Worm (Caenorhabditis elegans): ENCODE measurements around the gene C34F6.11.

Gene C34F6.11

DNA sequence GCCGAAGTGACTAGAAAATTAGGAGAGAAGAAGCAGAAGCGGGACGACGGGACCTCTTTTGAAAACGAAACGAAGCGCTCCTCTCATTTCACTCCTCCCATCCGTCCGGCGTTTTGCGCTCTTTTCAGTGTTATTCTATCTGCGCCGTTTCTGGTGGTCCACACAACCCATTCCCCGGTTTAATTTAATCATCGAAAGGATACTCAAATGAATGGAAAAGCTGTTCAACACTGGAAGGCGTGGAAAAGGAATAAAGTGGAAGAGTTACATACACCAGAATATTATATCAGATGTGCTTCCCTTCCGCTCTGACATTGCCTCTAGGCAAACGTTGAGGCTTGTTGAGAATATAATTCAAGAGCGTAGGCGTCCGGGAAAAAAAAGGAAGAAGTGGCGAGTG, 41.3 kb upstream of the C34F6.11 start:
- no peak for TF ChIP-seq lin-13 (GFP tag; optimal IDR thresholded peaks at IDR 0.05)
- TF ChIP-seq gei-8 (GFP tag; optimal IDR thresholded peaks at IDR 0.05): no peak
- TF ChIP-seq zfp-2 (tag; optimal IDR thresholded peaks at IDR 0.05): no peak

ce11 chrX:11243604-11244003, 39.9 kb upstream of the C34F6.11 start:
- TF ChIP-seq ZK337.2 (GFP tag; IDR thresholded peaks at IDR 0.05) (no peak), mxl-2 (GFP tag; conservative IDR thresholded peaks at IDR 0.05) (no peak), aha-1 (tag) (peak; percentile 72), unc-62 (GFP tag; optimal IDR thresholded peaks at IDR 0.05 in 1 of 2) (peak in 1 of 2 experiments; percentile 75), unc-62 (tag; optimal IDR thresholded peaks at IDR 0.05) (no peak), R02D3.7 (tag; optimal IDR thresholded peaks at IDR 0.05) (no peak), T26A8.4 (GFP tag; IDR thresholded peaks at IDR 0.05) (no peak), nhr-28 (tag; optimal IDR thresholded peaks at IDR 0.05) (no peak), F49E8.2 (tag; optimal IDR thresholded peaks at IDR 0.05; ENCODE audit: borderline replicate concordance) (no peak)

DNA sequence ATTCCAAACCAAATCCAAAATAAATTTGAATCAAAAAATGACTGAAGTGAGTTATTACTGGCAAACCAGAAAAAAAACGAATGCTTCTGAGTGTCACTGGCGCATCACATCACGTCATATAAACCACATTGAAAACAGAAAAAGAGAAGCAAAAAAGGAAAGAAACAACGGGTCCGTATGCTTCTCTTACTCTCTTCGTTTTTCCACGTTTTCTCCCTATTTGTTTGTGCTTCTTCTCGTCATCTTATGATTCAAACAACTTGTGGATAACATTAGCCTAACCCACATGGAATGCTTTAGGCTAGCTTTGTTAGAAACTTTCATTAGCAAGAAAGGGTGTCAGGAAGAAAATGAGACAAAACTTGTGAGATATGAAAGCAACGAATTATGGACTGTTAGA, 37.7 kb upstream of the C34F6.11 start:
- TF ChIP-seq mdl-1 (tag; optimal IDR thresholded peaks at IDR 0.05) (peak in 1 of 2 experiments; percentile 41), rbr-2 (tag; optimal IDR thresholded peaks at IDR 0.05) (peak; percentile 1), lsy-2 (tag; optimal IDR thresholded peaks at IDR 0.05) (peak in 1 of 2 experiments; percentile 32), ceh-32 (tag; optimal IDR thresholded peaks at IDR 0.05; ENCODE audit: poor library complexity) (no peak), unc-39 (tag; optimal IDR thresholded peaks at IDR 0.05) (no peak), spr-3 (GFP tag; optimal IDR thresholded peaks at IDR 0.05) (no peak), dmd-9 (GFP tag; IDR thresholded peaks at IDR 0.05) (no peak), ceh-62 (tag; optimal IDR thresholded peaks at IDR 0.05) (no peak), hlh-30 (tag; optimal IDR thresholded peaks at IDR 0.05; ENCODE audit: insufficient read depth) (peak; percentile 33), ctbp-1 (GFP tag; IDR thresholded peaks at IDR 0.05) (0 out of 2 replicates have a peak, but pooled peaks have one; percentile 30), ztf-11 (tag; optimal IDR thresholded peaks at IDR 0.05) (no peak), saeg-2 (GFP tag; IDR thresholded peaks at IDR 0.05) (no peak), hlh-11 (tag; optimal IDR thresholded peaks at IDR 0.05) (no peak), unc-62 (GFP tag; optimal IDR thresholded peaks at IDR 0.05 in 1 of 2) (peak in 1 of 2 experiments; percentile 68), unc-62 (tag; optimal IDR thresholded peaks at IDR 0.05) (no peak)

DNA sequence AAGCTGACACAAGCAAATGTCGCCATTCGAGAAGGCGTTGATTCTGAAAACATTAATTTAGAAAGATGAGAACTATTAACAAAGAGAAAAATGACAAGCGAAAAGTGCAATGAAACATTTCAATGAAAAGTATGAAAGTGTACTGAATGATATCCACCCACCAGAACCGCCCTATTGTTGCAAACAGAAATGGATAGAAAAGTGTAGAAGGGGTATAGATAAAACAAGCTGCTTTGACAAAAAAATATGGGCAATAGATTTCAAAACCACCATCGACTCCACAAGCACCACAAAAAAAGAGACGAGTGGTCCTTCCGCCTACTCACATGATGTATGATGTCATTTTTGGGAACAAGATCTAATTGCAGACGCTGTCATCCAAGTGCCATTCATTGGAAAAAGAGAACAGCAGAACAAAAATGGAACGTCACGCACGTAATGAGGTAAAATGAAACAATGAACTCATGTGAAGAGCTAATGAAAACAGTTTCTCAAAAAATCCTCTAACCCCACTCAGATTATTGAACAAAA, 36.9 kb upstream of the C34F6.11 start, which contains the start of gene C34F6.10:
C34F6.10 (minus strand) TSS at position 51 of the 531 bp plus-strand sequence.
- 0 out of 2 replicates have a peak, but pooled peaks have one; percentile 41 for TF ChIP-seq ceh-20 (GFP tag; IDR thresholded peaks at IDR 0.05)
- peak; percentile 17 for TF ChIP-seq hlh-11 (tag; optimal IDR thresholded peaks at IDR 0.05)
- TF ChIP-seq hlh-30 (tag; optimal IDR thresholded peaks at IDR 0.05; ENCODE audit: insufficient read depth): peak; percentile 53
- peak in 1 of 2 experiments; percentile 22 for TF ChIP-seq lsy-2 (tag; optimal IDR thresholded peaks at IDR 0.05)
- no peak for TF ChIP-seq zip-11 (GFP tag; IDR thresholded peaks at IDR 0.05)
- 0 out of 2 replicates have a peak, but pooled peaks have one; percentile 8 for TF ChIP-seq dmd-6 (GFP tag; IDR thresholded peaks at IDR 0.05)
- TF ChIP-seq mdl-1 (tag; optimal IDR thresholded peaks at IDR 0.05): peak in 1 of 2 experiments; percentile 6
- TF ChIP-seq F10B5.3 (tag; optimal IDR thresholded peaks at IDR 0.05): no peak
- TF ChIP-seq nhr-237 (tag; optimal IDR thresholded peaks at IDR 0.05): no peak

ce11 chrX:11226595-11226994, 22.9 kb upstream of the C34F6.11 start, which contains the start of gene C34F6.12:
C34F6.12 (minus strand) TSS chrX:11226695.
- no peak for TF ChIP-seq aha-1 (tag)
- no peak for TF ChIP-seq snpc-1.2 (GFP tag; IDR thresholded peaks at IDR 0.05)

Measured in whole organism, L4 larva.